Worm (Caenorhabditis elegans) whole organism, L4 larva: ENCODE results near the gene C09E9.1.

Experiments
- Y75B8A.6 ChIP-seq: fragments of 200-800 bp; sonication (Bioruptor generic); IDR thresholded peaks from 2 replicates; pipeline ENCODE4 v1.3.6; 2022; ENCODE audit warnings: missing genetic modification reagents, missing genetic modification characterization, missing compliant biosample characterization
- aha-1 ChIP-seq: fragments of 150-350 bp; peaks from one replicate; lab custom pipeline; 2014; ENCODE audit warnings: missing biosample characterization, missing genetic modification characterization
- ama-1 ChIP-seq: fragments of 150-350 bp; optimal IDR thresholded peaks from 2 replicates; lab custom pipeline; 2014; ENCODE audit warnings: inconsistent platforms, mixed read lengths
- ceh-28 ChIP-seq: fragments of 150-350 bp; optimal IDR thresholded peaks from 2 replicates; lab custom pipeline; 2014; ENCODE audit warnings: missing biosample characterization, missing genetic modification reagents, missing genetic modification characterization
- ces-1 ChIP-seq: fragments of 150-350 bp; sonication (generic microtip); optimal IDR thresholded peaks from 4 replicates; lab custom pipeline; 2014; ENCODE audit warnings: missing biosample characterization, missing genetic modification reagents, missing genetic modification characterization
- daf-16 ChIP-seq, 3 experiments: sonication (generic microtip); optimal IDR thresholded peaks; 2 replicates each; lab custom pipeline; 2016 to 2017; ENCODE audit warnings: missing genetic modification characterization in 3 of 3, missing genetic modification reagents in 3 of 3, mild to moderate bottlenecking in 2 of 3, missing compliant biosample characterization in 2 of 3, missing biosample characterization in 1 of 3, moderate library complexity in 1 of 3
- dmd-6 ChIP-seq: fragments of 200-800 bp; sonication (Bioruptor generic); IDR thresholded peaks from 2 replicates; pipeline ENCODE4 v1.3.6; 2022; ENCODE audit warnings: missing genetic modification reagents, missing genetic modification characterization, missing compliant biosample characterization
- dve-1 ChIP-seq: sonication (generic microtip); optimal IDR thresholded peaks from 2 replicates; lab custom pipeline; 2017; ENCODE audit warnings: antibody characterized with exemption, mild to moderate bottlenecking, missing genetic modification characterization, missing compliant biosample characterization; ENCODE audit not compliant: insufficient read depth
- egl-43 ChIP-seq: fragments of 200-800 bp; sonication (Bioruptor generic); IDR thresholded peaks from 2 replicates; pipeline ENCODE4 v1.3.6; 2022; ENCODE audit warnings: missing genetic modification reagents, missing genetic modification characterization, missing compliant biosample characterization
- hlh-30 ChIP-seq: sonication (generic microtip); optimal IDR thresholded peaks from 2 replicates; lab custom pipeline; 2017; ENCODE audit warnings: antibody characterized with exemption, mild to moderate bottlenecking, missing genetic modification characterization, missing compliant biosample characterization; ENCODE audit not compliant: insufficient read depth
- madf-5 ChIP-seq, 2 experiments: fragments of 200-800 bp; sonication (Bioruptor generic); IDR thresholded peaks; 2 replicates each; pipeline ENCODE4 v1.3.6; 2022; ENCODE audit warnings: missing compliant biosample characterization in 2 of 2, missing genetic modification characterization in 2 of 2
- mep-1 ChIP-seq: fragments of 150-350 bp; sonication (generic microtip); optimal IDR thresholded peaks from 3 replicates; lab custom pipeline; 2014; ENCODE audit warnings: missing biosample characterization, missing genetic modification characterization
- nhr-102 ChIP-seq: sonication (generic microtip); optimal IDR thresholded peaks from 2 replicates; lab custom pipeline; 2016; ENCODE audit warnings: mild to moderate bottlenecking, missing genetic modification characterization, moderate library complexity, missing compliant biosample characterization
- nhr-11 ChIP-seq: fragments of 150-350 bp; optimal IDR thresholded peaks from 2 replicates; lab custom pipeline; 2014; ENCODE audit warnings: missing biosample characterization, missing genetic modification characterization
- nhr-25 ChIP-seq: sonication (generic microtip); optimal IDR thresholded peaks from 2 replicates; lab custom pipeline; 2017; ENCODE audit warnings: missing genetic modification characterization, mild to moderate bottlenecking, missing compliant biosample characterization, antibody characterized with exemption, moderate library complexity, borderline replicate concordance; ENCODE audit not compliant: insufficient read depth
- nhr-28 ChIP-seq: fragments of 150-350 bp; optimal IDR thresholded peaks from 2 replicates; lab custom pipeline; 2014; ENCODE audit warnings: missing biosample characterization, missing genetic modification characterization
- nhr-41 ChIP-seq: fragments of 200-800 bp; sonication (Bioruptor generic); IDR thresholded peaks from 2 replicates; pipeline ENCODE4 v1.3.6; 2022; ENCODE audit warnings: missing genetic modification reagents, missing genetic modification characterization, missing compliant biosample characterization
- nhr-77 ChIP-seq: fragments of 150-350 bp; optimal IDR thresholded peaks from 2 replicates; lab custom pipeline; 2014; ENCODE audit warnings: missing biosample characterization, missing genetic modification characterization
- pha-4 ChIP-seq, 2 experiments: fragments of 150-350 bp in 1 of 2; fragments of 200-800 bp in 1 of 2; sonication (Bioruptor generic) in 1 of 2; IDR thresholded peaks in 1 of 2; optimal IDR thresholded peaks in 1 of 2; 2 replicates each; pipeline versions ENCODE4 v1.3.6 to Lab custom; 2014 to 2022; ENCODE audit warnings: missing genetic modification characterization in 2 of 2, missing genetic modification reagents in 2 of 2, missing biosample characterization in 1 of 2, missing compliant biosample characterization in 1 of 2
- pqm-1 ChIP-seq: sonication (generic microtip); optimal IDR thresholded peaks from 2 replicates; lab custom pipeline; 2017; ENCODE audit warnings: missing biosample characterization, missing genetic modification characterization
- set-16 ChIP-seq: fragments of 200-800 bp; sonication (Bioruptor generic); IDR thresholded peaks from 2 replicates; pipeline ENCODE4 v1.3.6; 2022; ENCODE audit warnings: missing genetic modification reagents, missing genetic modification characterization, missing compliant biosample characterization
- snpc-1.2 ChIP-seq: fragments of 200-800 bp; sonication (Bioruptor generic); IDR thresholded peaks from 2 replicates; pipeline ENCODE4 v1.3.6; 2022; ENCODE audit warnings: missing genetic modification reagents, missing genetic modification characterization, missing compliant biosample characterization
- unc-39 ChIP-seq: sonication (generic microtip); optimal IDR thresholded peaks from 2 replicates; lab custom pipeline; 2017; ENCODE audit warnings: missing biosample characterization, missing genetic modification characterization
- unc-62 ChIP-seq, 3 experiments: fragments of 150-350 bp in 1 of 3; sonication (generic microtip); optimal IDR thresholded peaks in 2 of 3; peaks in 1 of 3; 1 replicate in 1 of 3; 2 replicates in 2 of 3; lab custom pipeline; 2014 to 2017; ENCODE audit warnings: missing biosample characterization in 3 of 3, missing genetic modification characterization in 3 of 3, missing genetic modification reagents in 3 of 3, missing genotype in 1 of 3
- vab-7 ChIP-seq: fragments of 200-800 bp; sonication (Bioruptor generic); IDR thresholded peaks from 2 replicates; pipeline ENCODE4 v1.3.6; 2022; ENCODE audit warnings: missing genetic modification reagents, missing genetic modification characterization, missing compliant biosample characterization
- zip-11 ChIP-seq: fragments of 200-800 bp; sonication (Bioruptor generic); IDR thresholded peaks from 2 replicates; pipeline ENCODE4 v1.3.6; 2022; ENCODE audit warnings: missing genetic modification characterization, missing compliant biosample characterization
- ztf-11 ChIP-seq: fragments of 150-350 bp; optimal IDR thresholded peaks from 2 replicates; lab custom pipeline; 2014; ENCODE audit warnings: missing biosample characterization, missing genetic modification characterization

Gene C09E9.1

ce11 chrIV:1225596-1226232 lies 49.0 kb upstream of the C09E9.1 start, which contains the start of gene W09G12.8:
Gene W09G12.8, plus strand, starts transcription at chrIV:1226182.
- TF ChIP-seq ama-1 (lab: Kevin White, UChicago) (no peak), unc-62 (GFP tag; optimal IDR thresholded peaks at IDR 0.05 in 1 of 2; lab: Kevin White, UChicago) (peak in 1 of 2 experiments; percentile 91), unc-62 (tag; optimal IDR thresholded peaks at IDR 0.05; lab: Kevin White, UChicago) (no peak), Y75B8A.6 (GFP tag; lab: Robert Waterston, UW) (no peak), nhr-28 (tag; lab: Kevin White, UChicago) (no peak), nhr-102 (no peak)
- TF ChIP-seq, all 104 proteins: peak for 1

- TF ChIP-seq unc-39 (tag; lab: Kevin White, UChicago) (no peak), pqm-1 (peak; percentile 79), daf-16 (GFP tag; optimal IDR thresholded peaks at IDR 0.05; lab: Kevin White, UChicago) (no peak), daf-16 (tag; optimal IDR thresholded peaks at IDR 0.05; lab: Kevin White, UChicago) (peak; percentile 6), nhr-77 (tag; lab: Kevin White, UChicago) (peak; percentile 47), nhr-28 (tag; lab: Kevin White, UChicago) (peak; percentile 32), nhr-41 (GFP tag; lab: Robert Waterston, UW) (no peak), dve-1 (tag; lab: Kevin White, UChicago) (peak; percentile 41), nhr-25 (no peak), dmd-6 (GFP tag; lab: Robert Waterston, UW) (peak; percentile 67), ces-1 (GFP tag; lab: Kevin White, UChicago) (no peak)
Observed at ce11 chrIV:1228675-1229130, 46.0 kb upstream of the C09E9.1 start, which contains the start of gene W09G12.7. Gene W09G12.7, plus strand, starts transcription at chrIV:1229080.

- no peak for TF ChIP-seq zip-11 (GFP tag; lab: Robert Waterston, UW)
- TF ChIP-seq mep-1, result no peak
- TF ChIP-seq, all 104 proteins: peak for 0
Observed at ce11 chrIV:1231589-1231988, 43.1 kb upstream of the C09E9.1 start, which contains the start of gene W09G12.6. Gene W09G12.6, plus strand, starts transcription at chrIV:1231889.

ce11 chrIV:1232419-1233145 lies 42.1 kb upstream of the C09E9.1 start:
- TF ChIP-seq ztf-11 (tag; lab: Kevin White, UChicago), result no peak
- TF ChIP-seq set-16 (GFP tag; lab: Robert Waterston, UW), result peak; percentile 99
- no peak for TF ChIP-seq unc-39 (tag; lab: Kevin White, UChicago)
- no peak for TF ChIP-seq ceh-28 (tag; lab: Kevin White, UChicago)
- no peak for TF ChIP-seq mep-1
- TF ChIP-seq egl-43 (GFP tag; lab: Robert Waterston, UW), result peak; percentile 63
- TF ChIP-seq nhr-11 (tag; lab: Kevin White, UChicago), result no peak
- peak; percentile 69; the same call in 1 of the 2 replicates for TF ChIP-seq pha-4 (GFP tag; IDR thresholded peaks at IDR 0.05; lab: Robert Waterston, UW)
- no peak for TF ChIP-seq pha-4 (tag; optimal IDR thresholded peaks at IDR 0.05; lab: Kevin White, UChicago)
- peak; percentile 90 for TF ChIP-seq aha-1
- TF ChIP-seq snpc-1.2, result 0 out of 2 replicates have a peak, but pooled peaks have one; percentile 40
- TF ChIP-seq madf-5 (GFP tag; IDR thresholded peaks at IDR 0.05; lab: Robert Waterston, UW), result 0 out of 4 replicates have a peak, but pooled peaks of 1 of the 2 experiments have one; percentile 35
- no peak for TF ChIP-seq dmd-6 (GFP tag; lab: Robert Waterston, UW)
- no peak for TF ChIP-seq vab-7 (GFP tag; lab: Robert Waterston, UW)

ce11 chrIV:1234780-1235179 lies 39.9 kb upstream of the C09E9.1 start:
- TF ChIP-seq ceh-28 (tag; lab: Kevin White, UChicago) (peak; percentile 73), hlh-30 (tag; lab: Kevin White, UChicago) (no peak)
- TF ChIP-seq, all 104 proteins: peak for 1
